Worm (Caenorhabditis elegans): ENCODE measurements around the gene srh-122.

srh-122 gene

DNA sequence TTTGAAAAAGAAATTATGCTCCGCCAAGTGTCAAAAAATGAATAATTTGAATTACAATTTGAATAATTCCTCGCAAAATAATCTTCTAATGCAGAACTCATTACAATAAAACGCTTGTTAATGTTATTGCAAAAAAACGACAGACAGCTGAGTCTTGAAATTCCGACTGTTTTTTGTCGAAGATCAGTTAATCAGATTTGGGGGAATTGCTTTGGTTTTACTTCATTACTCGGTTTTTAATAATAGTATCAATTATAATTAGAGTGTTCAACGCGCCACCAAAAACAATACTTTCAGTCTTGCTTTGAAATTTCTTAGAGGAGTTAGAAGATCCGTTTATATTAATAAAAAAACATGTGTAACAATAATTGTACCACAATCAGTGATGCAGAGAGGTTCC lies at the start of gene srh-122:
Gene srh-122, minus strand, starts transcription at position 101 of the 400 bp plus-strand sequence.
- no peak for TF ChIP-seq unc-62 (GFP tag; optimal IDR thresholded peaks at IDR 0.05)

ce11 chrV:15426944-15427343 lies 49.1 kb upstream of the srh-122 start, which contains the start of gene fbxa-209:
Gene fbxa-209 (minus strand): TSS chrV:15427044.
- TF ChIP-seq unc-62 (GFP tag; optimal IDR thresholded peaks at IDR 0.05): no peak

- TF ChIP-seq unc-62 (GFP tag; optimal IDR thresholded peaks at IDR 0.05): no peak
These were observed 47.7 kb upstream of the srh-122 start, which contains the start of gene Y36E3A.2 for ce11 chrV:15425368-15426091. Gene Y36E3A.2 (plus strand): TSS chrV:15426041.

ce11 chrV:15423601-15424000 lies 45.8 kb upstream of the srh-122 start, which contains the start of gene fbxa-104:
Gene fbxa-104 (minus strand): TSS chrV:15423683.
- TF ChIP-seq unc-62 (GFP tag; optimal IDR thresholded peaks at IDR 0.05): no peak

DNA sequence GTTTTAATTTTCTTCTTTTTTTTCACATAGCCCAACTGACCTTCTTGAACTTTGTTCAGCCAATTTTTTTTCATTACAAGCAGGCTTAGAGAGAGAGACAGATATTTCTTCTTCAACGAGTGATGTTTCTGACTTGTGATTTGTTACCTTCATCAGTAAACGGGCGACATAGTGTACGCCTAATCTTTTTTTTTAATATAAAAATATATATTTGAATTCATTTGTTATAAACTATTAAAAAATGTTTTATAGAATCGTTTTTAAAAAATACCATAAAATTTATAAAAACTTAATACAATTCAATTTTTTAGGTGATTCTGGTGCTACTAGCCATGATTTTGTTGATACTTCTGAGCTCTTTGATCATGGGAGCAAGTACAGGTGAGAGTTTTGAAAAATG lies 40.0 kb upstream of the srh-122 start, which contains the start of gene T06E6.10:
Gene T06E6.10, plus strand, starts transcription at position 301 of the 400 bp plus-strand sequence.
- TF ChIP-seq unc-62 (GFP tag; optimal IDR thresholded peaks at IDR 0.05): no peak

- no peak for TF ChIP-seq unc-62 (GFP tag; optimal IDR thresholded peaks at IDR 0.05)
These were observed 38.1 kb upstream of the srh-122 start, which contains the start of gene srh-265 for ce11 chrV:15415951-15416350. Gene srh-265 (plus strand): TSS chrV:15416251.

ce11 chrV:15413847-15414246 lies 36.0 kb upstream of the srh-122 start, which contains the start of gene srh-264:
Gene srh-264 (plus strand): TSS chrV:15414147.
- no peak for TF ChIP-seq unc-62 (GFP tag; optimal IDR thresholded peaks at IDR 0.05)

- no peak for TF ChIP-seq unc-62 (GFP tag; optimal IDR thresholded peaks at IDR 0.05)
These were observed 34.8 kb upstream of the srh-122 start, which contains the start of gene srbc-63 for ce11 chrV:15412625-15413024. Gene srbc-63 (minus strand): TSS chrV:15412725.

- TF ChIP-seq unc-62 (GFP tag; optimal IDR thresholded peaks at IDR 0.05): no peak
These were observed 29.1 kb upstream of the srh-122 start, which contains the start of gene srh-257 for ce11 chrV:15406928-15407327. Gene srh-257 (plus strand): TSS chrV:15407228.

DNA sequence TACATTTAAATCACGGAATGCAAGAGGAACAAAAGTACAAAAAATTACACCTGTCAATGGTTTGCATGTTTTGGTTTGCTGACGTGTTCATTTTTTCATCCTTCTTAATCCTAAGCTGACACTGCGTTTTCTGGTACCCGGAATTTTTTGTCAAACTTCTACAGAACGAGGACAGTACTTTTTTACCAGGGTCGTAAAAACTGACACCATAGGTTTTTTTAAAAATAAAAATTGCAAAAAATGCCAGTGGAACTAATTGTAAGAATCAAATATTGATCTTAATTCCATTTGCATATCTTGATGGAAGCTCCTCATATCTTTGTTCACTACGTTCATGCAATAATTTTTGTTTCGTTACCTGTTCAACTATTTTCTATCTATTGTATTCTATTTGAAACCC lies 27.1 kb upstream of the srh-122 start, which contains the start of gene srh-258:
Gene srh-258, plus strand, starts transcription at position 301 of the 400 bp plus-strand sequence.
- no peak for TF ChIP-seq unc-62 (GFP tag; optimal IDR thresholded peaks at IDR 0.05)

ce11 chrV:15401856-15402314 lies 24.1 kb upstream of the srh-122 start, which contains the start of gene fbxa-135:
Gene fbxa-135 (plus strand): TSS chrV:15402264.
- no peak for TF ChIP-seq unc-62 (GFP tag; optimal IDR thresholded peaks at IDR 0.05)

- TF ChIP-seq unc-62 (GFP tag; optimal IDR thresholded peaks at IDR 0.05): no peak
These were observed 22.0 kb upstream of the srh-122 start, which contains the start of the genes T06E6.15 and sri-7 for ce11 chrV:15399691-15400377. Gene T06E6.15 (minus strand): TSS chrV:15399791. Gene sri-7 (plus strand): TSS chrV:15400327.

DNA sequence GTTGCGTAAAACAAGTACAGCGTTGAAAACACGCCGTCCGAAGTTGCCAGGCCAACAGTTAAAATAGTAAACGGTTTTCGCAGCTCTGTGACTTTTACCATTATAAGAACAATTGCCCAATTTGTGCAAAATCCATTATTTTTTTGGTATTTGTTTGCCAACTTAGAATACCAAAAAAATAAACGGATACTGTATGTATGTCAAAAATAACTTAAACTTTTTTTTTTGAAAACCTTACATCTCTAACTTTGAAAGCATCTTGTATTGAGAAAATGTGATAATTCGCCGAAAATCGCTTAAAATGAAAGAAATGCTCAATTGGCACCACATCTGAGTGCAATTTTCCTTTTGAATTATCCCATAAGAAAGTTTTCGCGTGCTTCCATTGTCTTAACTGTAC lies 20.9 kb upstream of the srh-122 start, which contains the start of gene fbxa-199:
Gene fbxa-199, minus strand, starts transcription at position 101 of the 400 bp plus-strand sequence.
- no peak for TF ChIP-seq unc-62 (GFP tag; optimal IDR thresholded peaks at IDR 0.05)

DNA sequence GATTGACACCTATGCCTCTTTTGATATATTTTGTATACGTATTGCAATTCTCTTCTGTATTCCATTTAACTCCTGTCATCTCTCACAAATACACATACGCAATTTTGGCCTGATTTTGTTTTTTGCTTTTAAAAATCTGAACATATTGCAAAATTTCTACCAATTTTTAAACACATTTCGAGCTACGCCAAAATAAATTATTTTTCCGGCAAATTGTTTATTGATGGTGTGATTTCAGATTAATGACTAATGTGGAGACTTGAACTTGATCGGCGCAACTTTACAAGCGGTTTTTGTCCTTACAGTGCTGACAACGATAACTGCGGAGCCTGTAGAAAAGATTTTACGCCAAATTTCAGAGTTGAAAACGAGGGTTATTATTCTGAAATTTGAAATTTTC lies 19.3 kb upstream of the srh-122 start:
- TF ChIP-seq unc-62 (GFP tag; optimal IDR thresholded peaks at IDR 0.05): no peak

DNA sequence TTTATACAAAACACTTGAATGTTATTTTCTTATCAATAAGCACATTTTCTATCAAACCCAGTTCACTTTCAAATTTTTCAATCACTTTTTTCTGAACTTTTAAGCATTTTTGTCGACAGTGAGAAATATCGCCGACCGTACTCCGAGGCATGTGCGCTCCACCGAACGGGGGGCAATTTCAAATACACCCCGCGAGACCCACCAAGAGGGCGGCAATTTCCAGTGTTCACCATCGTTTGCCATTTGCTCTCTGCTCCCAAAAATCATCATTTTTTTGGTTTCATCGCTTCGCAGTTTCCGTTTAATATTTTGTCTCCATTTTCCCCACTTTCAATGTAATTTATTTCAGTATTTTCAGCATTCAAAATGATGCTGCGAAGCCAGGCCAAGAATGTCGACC lies 17.5 kb upstream of the srh-122 start, which contains the start of gene cyb-3:
Gene cyb-3, plus strand, starts transcription at position 350 of the 400 bp plus-strand sequence.
- no peak for TF ChIP-seq unc-62 (GFP tag; optimal IDR thresholded peaks at IDR 0.05)

ce11 chrV:15394906-15395305 lies 17.1 kb upstream of the srh-122 start, which contains the start of gene T06E6.1:
Gene T06E6.1 (minus strand): TSS chrV:15394961.
- no peak for TF ChIP-seq unc-62 (GFP tag; optimal IDR thresholded peaks at IDR 0.05)

Measured in whole organism, dauer.